Worm (Caenorhabditis elegans) whole organism, midembryonic: ENCODE measurements around the gene F58H1.5.

ENCODE experiments used
- cog-1 ChIP-seq: sonication (generic microtip); optimal IDR thresholded peaks from 2 replicates; lab custom pipeline; 2016; ENCODE audit warnings: missing genetic modification characterization, missing compliant biosample characterization
- flt-1 ChIP-seq: fragments of 200-800 bp; sonication (Bioruptor generic); IDR thresholded peaks from 2 replicates; pipeline ENCODE4 v1.3.6; 2022; ENCODE audit warnings: missing genetic modification characterization, missing compliant biosample characterization
- klf-2 ChIP-seq: fragments of 200-800 bp; sonication (Bioruptor generic); conservative IDR thresholded peaks from 2 replicates; pipeline ENCODE4 v1.3.6; 2022; ENCODE audit warnings: missing genetic modification reagents, missing genetic modification characterization, missing compliant biosample characterization
- tab-1 ChIP-seq: fragments of 200-800 bp; sonication (Bioruptor generic); IDR thresholded peaks from 2 replicates; pipeline ENCODE4 v1.3.6; 2022; ENCODE audit warnings: missing genetic modification characterization, missing compliant biosample characterization
- ztf-23 ChIP-seq: fragments of 200-800 bp; sonication (Bioruptor generic); IDR thresholded peaks from 2 replicates; pipeline ENCODE4 v1.3.6; 2022; ENCODE audit warnings: missing genetic modification reagents, missing genetic modification characterization, missing compliant biosample characterization

- no peak for TF ChIP-seq klf-2 (GFP tag; lab: Robert Waterston, UW)
- no peak for TF ChIP-seq ztf-23 (GFP tag; lab: Robert Waterston, UW)
- no peak for TF ChIP-seq cog-1 (tag; lab: Kevin White, UChicago)
- TF ChIP-seq flt-1, result no peak
- no peak for TF ChIP-seq tab-1
Observed at ce11 chrV:11927346-11927745, 30.8 kb upstream of the F58H1.5 start, which contains the start of gene osm-6.
